Fruit fly (Drosophila melanogaster) whole organism, embryonic: ENCODE measurements around the gene rasp.
A peak's percentile ranks its signal among the peaks of the same experiment; 100 is the strongest.

Experiments
- Asciz ChIP-seq: fragments of 200-800 bp; sonication (Bioruptor generic); optimal IDR thresholded peaks from 2 replicates; lab custom pipeline; 2017; ENCODE audit warnings: missing biosample characterization, mild to moderate bottlenecking, missing genetic modification characterization, missing genetic modification reagents
- Bgb ChIP-seq: fragments of 200-800 bp; sonication (Bioruptor generic); IDR thresholded peaks from 2 replicates; pipeline ENCODE4 v1.3.6; 2022; ENCODE audit warnings: missing biosample characterization, missing genetic modification characterization; ENCODE audit not compliant: partially characterized antibody
- CG10209 ChIP-seq: fragments of 200-800 bp; sonication (Bioruptor generic); optimal IDR thresholded peaks from 3 replicates; lab custom pipeline; 2017; ENCODE audit warnings: missing biosample characterization, mild to moderate bottlenecking, missing genetic modification characterization, missing genetic modification reagents
- CG1024 ChIP-seq: fragments of 200-800 bp; sonication (Bioruptor generic); IDR thresholded peaks from 2 replicates; pipeline ENCODE4 v1.3.6; 2022; ENCODE audit warnings: missing biosample characterization, missing genetic modification characterization
- CG10979 ChIP-seq: fragments of 200-800 bp; sonication (Bioruptor generic); optimal IDR thresholded peaks from 2 replicates; lab custom pipeline; 2018; ENCODE audit warnings: missing biosample characterization, mild to moderate bottlenecking, missing genetic modification characterization, moderate library complexity
- CG12155 ChIP-seq: fragments of 200-800 bp; sonication (Bioruptor generic); optimal IDR thresholded peaks from 3 replicates; lab custom pipeline; 2016; ENCODE audit warnings: missing biosample characterization, missing genetic modification characterization
- CG14710 ChIP-seq: fragments of 200-800 bp; sonication (Bioruptor generic); optimal IDR thresholded peaks from 3 replicates; lab custom pipeline; 2019; ENCODE audit warnings: missing biosample characterization, mild to moderate bottlenecking, missing genetic modification characterization, moderate library complexity
- CG15073 ChIP-seq: fragments of 200-800 bp; sonication (Bioruptor generic); optimal IDR thresholded peaks from 2 replicates; lab custom pipeline; 2016; ENCODE audit warnings: missing biosample characterization, missing genetic modification characterization
- CG15514 ChIP-seq: fragments of 200-800 bp; sonication (Bioruptor generic); optimal IDR thresholded peaks from 3 replicates; lab custom pipeline; 2017; ENCODE audit warnings: missing biosample characterization, missing genetic modification characterization, mild to moderate bottlenecking, moderate library complexity, missing genetic modification reagents
- CG1602 ChIP-seq: fragments of 200-800 bp; sonication (Bioruptor generic); optimal IDR thresholded peaks from 3 replicates; lab custom pipeline; 2016; ENCODE audit warnings: missing biosample characterization, missing genetic modification characterization
- CG17359 ChIP-seq: fragments of 200-800 bp; sonication (Bioruptor generic); optimal IDR thresholded peaks from 3 replicates; lab custom pipeline; 2018; ENCODE audit warnings: missing biosample characterization, mild to moderate bottlenecking, missing genetic modification characterization, moderate library complexity
- CG2202 ChIP-seq: fragments of 200-800 bp; sonication (Bioruptor generic); optimal IDR thresholded peaks from 2 replicates; lab custom pipeline; 2018; ENCODE audit warnings: missing biosample characterization, mild to moderate bottlenecking, missing genetic modification characterization
- CG31388 ChIP-seq: fragments of 200-800 bp; sonication (Bioruptor generic); optimal IDR thresholded peaks from 2 replicates; lab custom pipeline; 2016; ENCODE audit warnings: missing biosample characterization, missing genetic modification characterization
- CG34376 ChIP-seq: fragments of 200-800 bp; sonication (Bioruptor generic); optimal IDR thresholded peaks from 2 replicates; lab custom pipeline; 2018; ENCODE audit warnings: missing biosample characterization, mild to moderate bottlenecking, missing genetic modification characterization
- CG43689 ChIP-seq: fragments of 200-800 bp; sonication (Bioruptor generic); IDR thresholded peaks from 2 replicates; pipeline ENCODE4 v1.3.6; 2022; ENCODE audit warnings: missing biosample characterization, missing genetic modification characterization
- CG4707 ChIP-seq: fragments of 200-800 bp; sonication (Bioruptor generic); optimal IDR thresholded peaks from 2 replicates; lab custom pipeline; 2018; ENCODE audit warnings: missing biosample characterization, mild to moderate bottlenecking, missing genetic modification characterization, moderate library complexity
- CG4820 ChIP-seq: fragments of 200-800 bp; sonication (Bioruptor generic); optimal IDR thresholded peaks from 3 replicates; lab custom pipeline; 2016; ENCODE audit warnings: missing biosample characterization, missing genetic modification characterization
- CG6272 ChIP-seq: fragments of 200-800 bp; sonication (Bioruptor generic); IDR thresholded peaks from 2 replicates; pipeline ENCODE4 v1.3.6; 2022; ENCODE audit warnings: missing biosample characterization, missing genetic modification characterization
- CG7745 ChIP-seq: fragments of 200-800 bp; sonication (Bioruptor generic); optimal IDR thresholded peaks from 2 replicates; lab custom pipeline; 2018; ENCODE audit warnings: missing biosample characterization, mild to moderate bottlenecking, missing genetic modification characterization, moderate library complexity
- CG9609 ChIP-seq: fragments of 200-800 bp; sonication (Bioruptor generic); optimal IDR thresholded peaks from 3 replicates; lab custom pipeline; 2016; ENCODE audit warnings: missing biosample characterization, missing genetic modification characterization
- D19B ChIP-seq: fragments of 200-800 bp; sonication (Bioruptor generic); optimal IDR thresholded peaks from 2 replicates; lab custom pipeline; 2017; ENCODE audit warnings: missing biosample characterization, mild to moderate bottlenecking, missing genetic modification characterization
- Doc2 ChIP-seq: fragments of 200-800 bp; sonication (Bioruptor generic); IDR thresholded peaks from 2 replicates; pipeline ENCODE4 v1.3.6; 2022; ENCODE audit warnings: missing biosample characterization, missing genetic modification characterization
- Doc3 ChIP-seq: fragments of 200-800 bp; sonication (Bioruptor generic); IDR thresholded peaks from 3 replicates; pipeline ENCODE4 v1.3.6; 2022; ENCODE audit warnings: missing biosample characterization, missing genetic modification characterization; ENCODE audit not compliant: partially characterized antibody
- Fer1 ChIP-seq: fragments of 200-800 bp; sonication (Bioruptor generic); optimal IDR thresholded peaks from 2 replicates; lab custom pipeline; 2017; ENCODE audit warnings: missing biosample characterization, mild to moderate bottlenecking, missing genetic modification characterization
- H15 ChIP-seq: fragments of 200-800 bp; sonication (Bioruptor generic); IDR thresholded peaks from 3 replicates; pipeline ENCODE4 v1.3.6; 2022; ENCODE audit warnings: missing biosample characterization, missing genetic modification characterization
- HLH3B ChIP-seq: fragments of 200-800 bp; sonication (Bioruptor generic); IDR thresholded peaks from 2 replicates; pipeline ENCODE4 v1.3.6; 2022; ENCODE audit warnings: missing biosample characterization, missing genetic modification characterization
- HmgD ChIP-seq: fragments of 200-800 bp; sonication (Bioruptor generic); optimal IDR thresholded peaks from 3 replicates; lab custom pipeline; 2016; ENCODE audit warnings: missing biosample characterization, missing genetic modification characterization
- Meics ChIP-seq: fragments of 200-800 bp; sonication (Bioruptor generic); optimal IDR thresholded peaks from 2 replicates; lab custom pipeline; 2017; ENCODE audit warnings: missing biosample characterization, mild to moderate bottlenecking, missing genetic modification characterization
- Mrtf ChIP-seq: fragments of 200-800 bp; sonication (Bioruptor generic); IDR thresholded peaks from 3 replicates; pipeline ENCODE4 v1.3.6; 2022; ENCODE audit warnings: missing biosample characterization, missing genetic modification characterization
- Nf-YA ChIP-seq: fragments of 200-800 bp; sonication (Bioruptor generic); IDR thresholded peaks from 2 replicates; pipeline ENCODE4 v1.3.6; 2022; ENCODE audit warnings: missing biosample characterization, missing genetic modification characterization
- Nf-YC ChIP-seq: fragments of 200-800 bp; optimal IDR thresholded peaks from 3 replicates; lab custom pipeline; 2019; ENCODE audit warnings: missing biosample characterization, mild to moderate bottlenecking, missing genetic modification characterization, moderate library complexity
- Sin3A ChIP-seq: fragments of >200 bp; optimal IDR thresholded peaks from 2 replicates; lab custom pipeline; 2018
- Sry-δ ChIP-seq: fragments of 200-800 bp; sonication (Bioruptor generic); optimal IDR thresholded peaks from 2 replicates; lab custom pipeline; 2016; ENCODE audit warnings: missing biosample characterization, missing genetic modification characterization
- Trl ChIP-seq, 3 experiments: fragments of >200 bp in 2 of 3; fragments of 200-800 bp in 1 of 3; sonication (Bioruptor generic) in 1 of 3; optimal IDR thresholded peaks; 2 replicates in 1 of 3; 3 replicates in 2 of 3; lab custom pipeline; 2016 to 2017; ENCODE audit warnings: missing biosample characterization in 1 of 3, missing genetic modification characterization in 1 of 3
- ac ChIP-seq: fragments of 200-800 bp; sonication (Bioruptor generic); optimal IDR thresholded peaks from 3 replicates; lab custom pipeline; 2017; ENCODE audit warnings: missing biosample characterization, mild to moderate bottlenecking, missing genetic modification characterization
- amos ChIP-seq: fragments of 200-800 bp; sonication (Bioruptor generic); IDR thresholded peaks from 2 replicates; pipeline ENCODE4 v1.3.6; 2022; ENCODE audit warnings: missing biosample characterization, missing genetic modification characterization; ENCODE audit not compliant: partially characterized antibody
- danr ChIP-seq: fragments of 200-800 bp; sonication (Bioruptor generic); IDR thresholded peaks from 2 replicates; pipeline ENCODE4 v1.3.6; 2022; ENCODE audit warnings: missing biosample characterization, missing genetic modification characterization
- eve ChIP-seq, 2 experiments: fragments of >200 bp; optimal IDR thresholded peaks; 2 replicates each; lab custom pipeline; 2017; ENCODE audit warnings: missing biosample characterization in 2 of 2, missing genetic modification characterization in 2 of 2
- fd3F ChIP-seq: fragments of 200-800 bp; sonication (Bioruptor generic); optimal IDR thresholded peaks from 2 replicates; lab custom pipeline; 2018; ENCODE audit warnings: missing biosample characterization, mild to moderate bottlenecking, missing genetic modification characterization, moderate library complexity
- inv ChIP-seq: fragments of 200-800 bp; sonication (Bioruptor generic); IDR thresholded peaks from 2 replicates; pipeline ENCODE4 v1.3.6; 2022; ENCODE audit warnings: missing biosample characterization, missing genetic modification characterization; ENCODE audit not compliant: partially characterized antibody
- nmo ChIP-seq: fragments of 200-800 bp; sonication (Bioruptor generic); optimal IDR thresholded peaks from 2 replicates; lab custom pipeline; 2018; ENCODE audit warnings: missing biosample characterization, mild to moderate bottlenecking, missing genetic modification characterization, moderate library complexity
- pnt ChIP-seq: fragments of 200-800 bp; sonication (Bioruptor generic); optimal IDR thresholded peaks from 3 replicates; lab custom pipeline; 2016; ENCODE audit warnings: missing biosample characterization, missing genetic modification characterization
- salm ChIP-seq: fragments of 200-800 bp; sonication (Bioruptor generic); optimal IDR thresholded peaks from 2 replicates; lab custom pipeline; 2018; ENCODE audit warnings: missing biosample characterization, mild to moderate bottlenecking, missing genetic modification characterization
- sc ChIP-seq, 3 experiments: fragments of >200 bp in 2 of 3; fragments of 200-800 bp in 1 of 3; sonication (Bioruptor generic) in 1 of 3; optimal IDR thresholded peaks; 2 replicates in 2 of 3; 3 replicates in 1 of 3; lab custom pipeline; 2017; ENCODE audit warnings: mild to moderate bottlenecking in 1 of 3, missing biosample characterization in 1 of 3, missing genetic modification characterization in 1 of 3, missing genetic modification reagents in 1 of 3
- so ChIP-seq: fragments of 200-800 bp; sonication (Bioruptor generic); IDR thresholded peaks from 3 replicates; pipeline ENCODE4 v1.3.6; 2022; ENCODE audit warnings: missing biosample characterization, missing genetic modification characterization
- sob ChIP-seq: fragments of 200-800 bp; sonication (Bioruptor generic); IDR thresholded peaks from 2 replicates; pipeline ENCODE4 v1.3.6; 2022; ENCODE audit warnings: missing biosample characterization, missing genetic modification characterization
- ssp ChIP-seq: fragments of 200-800 bp; sonication (Bioruptor generic); IDR thresholded peaks from 2 replicates; pipeline ENCODE4 v1.3.6; 2022; ENCODE audit warnings: missing biosample characterization, missing genetic modification characterization
- tll ChIP-seq, 2 experiments: fragments of 200-800 bp in 1 of 2; fragments of >200 bp in 1 of 2; sonication (Bioruptor generic) in 1 of 2; optimal IDR thresholded peaks; 2 replicates each; lab custom pipeline; 2017 to 2019; ENCODE audit warnings: missing biosample characterization in 2 of 2, missing genetic modification characterization in 2 of 2, mild to moderate bottlenecking in 1 of 2, moderate library complexity in 1 of 2
- trh ChIP-seq: fragments of 200-800 bp; sonication (Bioruptor generic); optimal IDR thresholded peaks from 2 replicates; lab custom pipeline; 2016; ENCODE audit warnings: missing biosample characterization, missing genetic modification characterization
- unc-4 ChIP-seq: fragments of 200-800 bp; sonication (Bioruptor generic); IDR thresholded peaks from 2 replicates; pipeline ENCODE4 v1.3.6; 2022; ENCODE audit warnings: missing biosample characterization, missing genetic modification characterization; ENCODE audit not compliant: partially characterized antibody

The rasp gene

DNA sequence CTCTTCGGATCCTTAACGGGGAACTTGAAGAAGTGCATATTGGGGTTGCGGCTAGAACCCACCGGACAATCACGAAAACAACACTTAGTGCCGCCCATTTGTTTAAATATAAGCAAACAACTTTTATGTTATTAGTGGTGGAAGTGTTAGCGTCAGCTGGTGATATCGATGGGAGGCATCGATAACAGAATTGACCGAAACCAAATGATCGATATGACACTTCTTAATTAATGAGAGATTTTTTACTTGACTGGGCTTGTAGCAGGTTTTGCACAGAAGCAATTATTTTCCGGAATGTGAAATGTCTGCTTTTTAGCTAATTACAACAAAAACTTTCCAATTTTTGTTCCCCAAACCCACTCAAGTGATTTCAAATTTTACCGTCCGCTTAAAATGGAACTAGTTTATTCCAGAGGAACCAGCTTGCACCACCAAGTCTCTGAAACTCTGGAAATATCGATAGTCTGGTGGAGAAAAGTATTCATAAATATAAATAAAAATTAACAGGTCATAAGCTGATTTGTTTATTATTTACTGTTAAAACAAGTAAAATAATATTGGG, 30.4 kb downstream of the rasp start, which contains the start of gene CG14965 (continued):
- TF ChIP-seq unc-4 (peak; percentile 95), Nf-YA (GFP tag; lab: Robert Waterston, UW) (no peak), CG1024 (GFP tag; lab: Robert Waterston, UW) (no peak), CG9609 (GFP tag; lab: Kevin White, UChicago) (no peak), CG4707 (GFP tag; lab: Kevin White, UChicago) (no peak), Nf-YC (tag; lab: Kevin White, UChicago) (no peak), H15 (GFP tag; lab: Robert Waterston, UW) (no peak), CG15073 (GFP tag; lab: Kevin White, UChicago) (no peak), CG6272 (GFP tag; lab: Robert Waterston, UW) (peak; percentile 30; the same call in 1 of the 2 replicates), salm (tag; lab: Kevin White, UChicago) (no peak), CG10979 (tag; lab: Kevin White, UChicago) (no peak), Trl (optimal IDR thresholded peaks at IDR 0.05; lab: Kevin White, UChicago) (no peak), Trl (GFP tag; optimal IDR thresholded peaks at IDR 0.05; lab: Kevin White, UChicago) (no peak), ssp (no peak), D19B (no peak), Mrtf (GFP tag; lab: Robert Waterston, UW) (no peak), CG12155 (no peak), Doc3 (GFP tag; lab: Robert Waterston, UW) (peak; percentile 90), HmgD (GFP tag; lab: Kevin White, UChicago) (no peak), CG15514 (GFP tag; lab: Kevin White, UChicago) (peak; percentile 99), inv (GFP tag; lab: Robert Waterston, UW) (peak; percentile 86), Meics (GFP tag; lab: Kevin White, UChicago) (no peak), CG17359 (no peak), nmo (no peak), CG2202 (tag; lab: Kevin White, UChicago) (no peak), sob (GFP tag; lab: Robert Waterston, UW) (no peak), Asciz (GFP tag; lab: Kevin White, UChicago) (no peak), danr (GFP tag; lab: Robert Waterston, UW) (no peak), fd3F (no peak), so (no peak), CG14710 (tag; lab: Kevin White, UChicago) (no peak), Sry-δ (GFP tag; lab: Kevin White, UChicago) (peak; percentile 95), Bgb (GFP tag; lab: Robert Waterston, UW) (peak; percentile 89), Fer1 (GFP tag; lab: Kevin White, UChicago) (no peak), tll (GFP tag; optimal IDR thresholded peaks at IDR 0.05; lab: Kevin White, UChicago) (no peak), sc (optimal IDR thresholded peaks at IDR 0.05; lab: Kevin White, UChicago) (no peak), sc (GFP tag; optimal IDR thresholded peaks at IDR 0.05; lab: Kevin White, UChicago) (no peak), CG31388 (GFP tag; lab: Kevin White, UChicago) (no peak), ac (no peak), CG10209 (GFP tag; lab: Kevin White, UChicago) (no peak), eve (GFP tag; optimal IDR thresholded peaks at IDR 0.05; lab: Kevin White, UChicago) (no peak), CG34376 (no peak), CG7745 (tag; lab: Kevin White, UChicago) (no peak), CG4820 (GFP tag; lab: Kevin White, UChicago) (no peak), Doc2 (GFP tag; lab: Robert Waterston, UW) (no peak), CG1602 (no peak), amos (GFP tag; lab: Robert Waterston, UW) (peak; percentile 87), pnt (GFP tag; lab: Kevin White, UChicago) (no peak), CG43689 (GFP tag; lab: Robert Waterston, UW) (no peak), HLH3B (GFP tag; lab: Robert Waterston, UW) (no peak), Sin3A (peak; percentile 84), trh (no peak)
